Fruit fly (Drosophila melanogaster) Kc167 (cell line): ENCODE measurements around the gene Arfrp1.

ENCODE experiments used
- Myc ChIP-seq: fragments of >200 bp; optimal IDR thresholded peaks from 2 replicates; lab custom pipeline; 2017; ENCODE audit warnings: missing external identifiers
- Sin3A ChIP-seq: fragments of >200 bp; optimal IDR thresholded peaks from 2 replicates; lab custom pipeline; 2018; ENCODE audit warnings: missing external identifiers
- h ChIP-seq: fragments of >200 bp; optimal IDR thresholded peaks from 3 replicates; lab custom pipeline; 2018; ENCODE audit warnings: missing external identifiers
- insv ChIP-seq: fragments of >200 bp; optimal IDR thresholded peaks from 3 replicates; lab custom pipeline; 2018; ENCODE audit warnings: missing external identifiers
- psq ChIP-seq: fragments of >200 bp; optimal IDR thresholded peaks from 2 replicates; lab custom pipeline; 2017; ENCODE audit warnings: missing external identifiers

- no peak for TF ChIP-seq Sin3A (lab: Kevin White, UChicago)
- no peak for TF ChIP-seq Myc (lab: Kevin White, UChicago)
- no peak for TF ChIP-seq h (lab: Kevin White, UChicago)
- no peak for TF ChIP-seq psq (lab: Kevin White, UChicago)
- no peak for TF ChIP-seq insv
Observed at dm6 chrX:9106212-9106774, 576 bp upstream of the Arfrp1 start, which contains the start of gene Bx42.
